Fruit fly (Drosophila melanogaster) whole organism, embryonic: ENCODE results near the gene Pex5.

ENCODE experiments used
- ATbp ChIP-seq: fragments of 200-800 bp; sonication (Bioruptor generic); optimal IDR thresholded peaks from 2 replicates; lab custom pipeline; 2017; ENCODE audit warnings: missing biosample characterization, mild to moderate bottlenecking, missing genetic modification characterization, missing genetic modification reagents
- Adf1 ChIP-seq: fragments of 200-800 bp; sonication (Bioruptor generic); IDR thresholded peaks from 2 replicates; pipeline ENCODE4 v1.3.6; 2022; ENCODE audit warnings: missing biosample characterization, missing genetic modification characterization
- Aef1 ChIP-seq: fragments of 200-800 bp; sonication (Bioruptor generic); IDR thresholded peaks from 3 replicates; pipeline ENCODE4 v1.3.6; 2022; ENCODE audit warnings: missing biosample characterization, missing genetic modification characterization
- Awh ChIP-seq: fragments of 200-800 bp; sonication (Bioruptor generic); IDR thresholded peaks from 2 replicates; pipeline ENCODE4, ENCODE4 v1.3.6; 2022; ENCODE audit warnings: missing biosample characterization, missing genetic modification characterization
- CG11456 ChIP-seq: fragments of 200-800 bp; sonication (Bioruptor generic); IDR thresholded peaks from 3 replicates; pipeline ENCODE4 v1.3.6; 2022; ENCODE audit warnings: missing biosample characterization, missing genetic modification characterization
- CG12104 ChIP-seq: fragments of 200-800 bp; sonication (Bioruptor generic); optimal IDR thresholded peaks from 3 replicates; lab custom pipeline; 2016; ENCODE audit warnings: missing biosample characterization, missing genetic modification characterization
- CG12942 ChIP-seq: fragments of 200-800 bp; sonication (Bioruptor generic); optimal IDR thresholded peaks from 3 replicates; lab custom pipeline; 2016; ENCODE audit warnings: missing biosample characterization, missing genetic modification characterization
- CG14667 ChIP-seq: fragments of 200-800 bp; sonication (Bioruptor generic); IDR thresholded peaks from 2 replicates; pipeline ENCODE4 v1.3.6; 2022; ENCODE audit warnings: missing biosample characterization, missing genetic modification characterization
- CG15011 ChIP-seq: fragments of 200-800 bp; sonication (Bioruptor generic); optimal IDR thresholded peaks from 3 replicates; lab custom pipeline; 2018; ENCODE audit warnings: missing biosample characterization, mild to moderate bottlenecking, missing genetic modification characterization
- CG1529 ChIP-seq: fragments of 200-800 bp; sonication (Bioruptor generic); optimal IDR thresholded peaks from 3 replicates; lab custom pipeline; 2018; ENCODE audit warnings: missing biosample characterization, missing genetic modification characterization
- CG17186 ChIP-seq: fragments of 200-800 bp; sonication (Bioruptor generic); optimal IDR thresholded peaks from 3 replicates; lab custom pipeline; 2017; ENCODE audit warnings: missing biosample characterization, missing genetic modification reagents, missing genetic modification characterization
- CG17829 ChIP-seq: fragments of 200-800 bp; optimal IDR thresholded peaks from 2 replicates; lab custom pipeline; 2019; ENCODE audit warnings: missing biosample characterization, mild to moderate bottlenecking, missing genetic modification characterization, moderate library complexity
- CG2116 ChIP-seq: fragments of 200-800 bp; sonication (Bioruptor generic); optimal IDR thresholded peaks from 3 replicates; lab custom pipeline; 2018; ENCODE audit warnings: missing biosample characterization, mild to moderate bottlenecking, missing genetic modification characterization
- CG34224 ChIP-seq: fragments of 200-800 bp; sonication (Bioruptor generic); IDR thresholded peaks from 3 replicates; pipeline ENCODE4 v1.3.6; 2022; ENCODE audit warnings: missing biosample characterization, missing genetic modification characterization; ENCODE audit not compliant: partially characterized antibody
- CG42726 ChIP-seq: fragments of 200-800 bp; sonication (Bioruptor generic); IDR thresholded peaks from 2 replicates; pipeline ENCODE4 v1.3.6; 2022; ENCODE audit warnings: missing biosample characterization, missing genetic modification characterization; ENCODE audit not compliant: partially characterized antibody
- CG4404 ChIP-seq: fragments of 200-800 bp; sonication (Bioruptor generic); IDR thresholded peaks from 2 replicates; pipeline ENCODE4 v1.3.6; 2022; ENCODE audit warnings: missing biosample characterization, missing genetic modification characterization
- CG4707 ChIP-seq: fragments of 200-800 bp; sonication (Bioruptor generic); optimal IDR thresholded peaks from 2 replicates; lab custom pipeline; 2018; ENCODE audit warnings: missing biosample characterization, mild to moderate bottlenecking, missing genetic modification characterization, moderate library complexity
- CG7745 ChIP-seq: fragments of 200-800 bp; sonication (Bioruptor generic); optimal IDR thresholded peaks from 2 replicates; lab custom pipeline; 2018; ENCODE audit warnings: missing biosample characterization, mild to moderate bottlenecking, missing genetic modification characterization, moderate library complexity
- CG7928 ChIP-seq: fragments of 200-800 bp; sonication (Bioruptor generic); optimal IDR thresholded peaks from 2 replicates; lab custom pipeline; 2017; ENCODE audit warnings: missing biosample characterization, mild to moderate bottlenecking, missing genetic modification characterization
- CG9727 ChIP-seq: fragments of 200-800 bp; sonication (Bioruptor generic); optimal IDR thresholded peaks from 3 replicates; lab custom pipeline; 2017; ENCODE audit warnings: missing biosample characterization, mild to moderate bottlenecking, missing genetic modification characterization
- CG9932 ChIP-seq: fragments of 200-800 bp; sonication (Bioruptor generic); IDR thresholded peaks from 2 replicates; pipeline ENCODE4 v1.3.6; 2022; ENCODE audit warnings: missing biosample characterization, missing genetic modification characterization
- Camta ChIP-seq: fragments of 200-800 bp; sonication (Bioruptor generic); optimal IDR thresholded peaks from 2 replicates; lab custom pipeline; 2016; ENCODE audit warnings: missing biosample characterization, missing genetic modification characterization
- H2.0 ChIP-seq: fragments of 200-800 bp; sonication (Bioruptor generic); IDR thresholded peaks from 2 replicates; pipeline ENCODE4 v1.3.6; 2022; ENCODE audit warnings: missing biosample characterization, missing genetic modification characterization
- HmgZ ChIP-seq: fragments of 200-800 bp; sonication (Bioruptor generic); optimal IDR thresholded peaks from 2 replicates; lab custom pipeline; 2018; ENCODE audit warnings: missing biosample characterization, mild to moderate bottlenecking, missing genetic modification characterization
- Hr3 ChIP-seq: fragments of 200-800 bp; sonication (Bioruptor generic); optimal IDR thresholded peaks from 3 replicates; lab custom pipeline; 2016; ENCODE audit warnings: missing biosample characterization, missing genetic modification characterization
- Med ChIP-seq: fragments of 200-800 bp; sonication (Bioruptor generic); peaks from one replicate; lab custom pipeline; 2016; ENCODE audit warnings: missing biosample characterization, missing genetic modification characterization, mild to moderate bottlenecking, inconsistent platforms, moderate library complexity
- Nf-YB ChIP-seq: fragments of 200-800 bp; sonication (Bioruptor generic); optimal IDR thresholded peaks from 3 replicates; lab custom pipeline; 2019; ENCODE audit warnings: missing biosample characterization, mild to moderate bottlenecking, missing genetic modification characterization, moderate library complexity
- Nf-YC ChIP-seq: fragments of 200-800 bp; optimal IDR thresholded peaks from 3 replicates; lab custom pipeline; 2019; ENCODE audit warnings: missing biosample characterization, mild to moderate bottlenecking, missing genetic modification characterization, moderate library complexity
- PHDP ChIP-seq: fragments of 200-800 bp; sonication (Bioruptor generic); optimal IDR thresholded peaks from 3 replicates; lab custom pipeline; 2018; ENCODE audit warnings: missing biosample characterization, mild to moderate bottlenecking, missing genetic modification characterization, moderate library complexity
- Stat92E ChIP-seq, 3 experiments: fragments of >200 bp in 2 of 3; fragments of 200-800 bp in 1 of 3; sonication (Bioruptor generic) in 1 of 3; optimal IDR thresholded peaks; 2 replicates each; lab custom pipeline; 2017 to 2019; ENCODE audit warnings: missing biosample characterization in 3 of 3, missing genetic modification characterization in 3 of 3, mild to moderate bottlenecking in 1 of 3, moderate library complexity in 1 of 3
- bab2 ChIP-seq: fragments of 200-800 bp; sonication (Bioruptor generic); optimal IDR thresholded peaks from 2 replicates; lab custom pipeline; 2016; ENCODE audit warnings: missing biosample characterization, missing genetic modification characterization
- bcd ChIP-seq: fragments of 200-800 bp; sonication (Bioruptor generic); optimal IDR thresholded peaks from 2 replicates; lab custom pipeline; 2017; ENCODE audit warnings: missing biosample characterization, mild to moderate bottlenecking, missing genetic modification characterization
- chinmo ChIP-seq: fragments of 200-800 bp; sonication (Bioruptor generic); IDR thresholded peaks from 4 replicates; pipeline ENCODE4 v1.3.6; 2022; ENCODE audit warnings: missing biosample characterization, missing genetic modification characterization; ENCODE audit not compliant: partially characterized antibody
- chn ChIP-seq: fragments of 200-800 bp; sonication (Bioruptor generic); optimal IDR thresholded peaks from 2 replicates; lab custom pipeline; 2016; ENCODE audit warnings: missing biosample characterization, missing genetic modification characterization
- crc ChIP-seq: fragments of 200-800 bp; sonication (Bioruptor generic); optimal IDR thresholded peaks from 2 replicates; lab custom pipeline; 2016; ENCODE audit warnings: missing biosample characterization, missing genetic modification characterization
- fd96Cb ChIP-seq: fragments of 200-800 bp; sonication (Bioruptor generic); optimal IDR thresholded peaks from 2 replicates; lab custom pipeline; 2018; ENCODE audit warnings: missing biosample characterization, mild to moderate bottlenecking, missing genetic modification characterization, moderate library complexity
- fru ChIP-seq: fragments of >200 bp; optimal IDR thresholded peaks from 2 replicates; lab custom pipeline; 2017
- gcm2 ChIP-seq: fragments of 200-800 bp; sonication (Bioruptor generic); optimal IDR thresholded peaks from 2 replicates; lab custom pipeline; 2016; ENCODE audit warnings: missing biosample characterization, missing genetic modification characterization
- gem ChIP-seq: fragments of 200-800 bp; sonication (Bioruptor generic); optimal IDR thresholded peaks from 2 replicates; lab custom pipeline; 2019; ENCODE audit warnings: missing biosample characterization, mild to moderate bottlenecking, missing genetic modification characterization, moderate library complexity
- grn ChIP-seq: fragments of 200-800 bp; sonication (Bioruptor generic); optimal IDR thresholded peaks from 3 replicates; lab custom pipeline; 2017; ENCODE audit warnings: missing biosample characterization, missing genetic modification characterization
- her ChIP-seq: fragments of 200-800 bp; sonication (Bioruptor generic); optimal IDR thresholded peaks from 2 replicates; lab custom pipeline; 2016; ENCODE audit warnings: missing biosample characterization, missing genetic modification characterization
- hth ChIP-seq: fragments of >200 bp; optimal IDR thresholded peaks from 2 replicates; lab custom pipeline; 2017; ENCODE audit warnings: inconsistent platforms
- jing ChIP-seq: fragments of 200-800 bp; sonication (Bioruptor generic); optimal IDR thresholded peaks from 2 replicates; lab custom pipeline; 2018; ENCODE audit warnings: missing biosample characterization, mild to moderate bottlenecking, missing genetic modification characterization
- nerfin-2 ChIP-seq: fragments of 200-800 bp; sonication (Bioruptor generic); IDR thresholded peaks from 2 replicates; pipeline ENCODE4 v1.3.6; 2022; ENCODE audit warnings: missing biosample characterization, missing genetic modification characterization; ENCODE audit not compliant: partially characterized antibody
- nmo ChIP-seq: fragments of 200-800 bp; sonication (Bioruptor generic); optimal IDR thresholded peaks from 2 replicates; lab custom pipeline; 2018; ENCODE audit warnings: missing biosample characterization, mild to moderate bottlenecking, missing genetic modification characterization, moderate library complexity
- phol ChIP-seq: fragments of 200-800 bp; sonication (Bioruptor generic); optimal IDR thresholded peaks from 3 replicates; lab custom pipeline; 2018; ENCODE audit warnings: missing biosample characterization, mild to moderate bottlenecking, missing genetic modification characterization, moderate library complexity
- pum ChIP-seq: fragments of 200-800 bp; sonication (Bioruptor generic); optimal IDR thresholded peaks from 2 replicates; lab custom pipeline; 2016; ENCODE audit warnings: missing biosample characterization, missing genetic modification characterization
- ssp ChIP-seq: fragments of 200-800 bp; sonication (Bioruptor generic); IDR thresholded peaks from 2 replicates; pipeline ENCODE4 v1.3.6; 2022; ENCODE audit warnings: missing biosample characterization, missing genetic modification characterization
- stwl ChIP-seq: fragments of 200-800 bp; sonication (Bioruptor generic); optimal IDR thresholded peaks from 3 replicates; lab custom pipeline; 2018; ENCODE audit warnings: missing biosample characterization, mild to moderate bottlenecking, missing genetic modification characterization, moderate library complexity
- unc-4 ChIP-seq: fragments of 200-800 bp; sonication (Bioruptor generic); IDR thresholded peaks from 2 replicates; pipeline ENCODE4 v1.3.6; 2022; ENCODE audit warnings: missing biosample characterization, missing genetic modification characterization; ENCODE audit not compliant: partially characterized antibody

Pex5 gene

DNA sequence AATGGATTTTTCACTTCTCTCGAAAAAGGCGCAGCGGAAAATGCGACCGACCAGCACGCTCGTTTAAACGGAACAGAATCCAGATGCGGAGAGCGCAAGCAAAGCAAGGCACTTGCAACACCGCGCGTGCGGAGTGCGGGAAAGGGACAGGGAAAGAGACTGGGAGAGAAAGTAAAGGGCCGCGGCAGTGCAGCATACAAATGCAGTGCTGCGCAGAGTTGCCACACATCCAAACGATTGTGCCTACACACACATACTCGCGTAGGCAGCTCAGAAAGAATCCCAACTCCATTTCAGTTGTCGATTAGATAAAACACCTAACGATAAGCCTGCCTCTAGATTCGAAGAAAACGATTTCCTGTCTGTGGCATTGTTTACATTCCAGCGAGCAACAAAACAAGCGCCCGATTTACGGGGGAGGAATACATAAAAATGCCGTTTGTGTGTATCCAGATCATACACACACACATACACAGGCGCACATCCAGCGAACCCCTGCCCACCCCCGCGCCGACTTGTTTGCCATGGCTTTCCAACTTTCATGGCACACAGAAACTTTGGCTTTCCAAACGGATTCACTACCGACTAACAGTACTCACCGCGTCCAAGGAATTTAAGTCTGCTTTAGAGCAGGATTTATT, 30.7 kb upstream of the Pex5 start (continued):
- TF ChIP-seq CG7745 (tag; lab: Kevin White, UChicago) (no peak), phol (no peak), ssp (GFP tag; lab: Robert Waterston, UW) (no peak), CG12104 (GFP tag; lab: Kevin White, UChicago) (no peak), CG11456 (GFP tag; lab: Robert Waterston, UW) (no peak), Nf-YB (GFP tag; lab: Kevin White, UChicago) (no peak), CG2116 (GFP tag; lab: Kevin White, UChicago) (peak; percentile 9), CG9932 (no peak), jing (GFP tag; lab: Kevin White, UChicago) (no peak), bcd (GFP tag; lab: Kevin White, UChicago) (no peak), CG4707 (no peak), stwl (tag; lab: Kevin White, UChicago) (peak; percentile 10), CG17829 (peak; percentile 37), grn (GFP tag; lab: Kevin White, UChicago) (peak; percentile 86), fd96Cb (tag; lab: Kevin White, UChicago) (no peak), Adf1 (GFP tag; lab: Robert Waterston, UW) (0 out of 2 replicates have a peak, but pooled peaks have one; percentile 12), CG9727 (GFP tag; lab: Kevin White, UChicago) (no peak), CG15011 (GFP tag; lab: Kevin White, UChicago) (no peak), CG17186 (no peak), Camta (no peak), Med (GFP tag; lab: Kevin White, UChicago) (peak; percentile 74), gcm2 (GFP tag; lab: Kevin White, UChicago) (no peak), gem (tag; lab: Kevin White, UChicago) (no peak), pum (no peak), Hr3 (GFP tag; lab: Kevin White, UChicago) (no peak), chn (no peak), CG34224 (GFP tag; lab: Robert Waterston, UW) (no peak), nerfin-2 (GFP tag; lab: Robert Waterston, UW) (no peak), ATbp (GFP tag; lab: Kevin White, UChicago) (no peak), CG12942 (no peak), Stat92E (GFP tag; optimal IDR thresholded peaks at IDR 0.05; lab: Kevin White, UChicago) (peak in 1 of 3 experiments; percentile 61), HmgZ (peak; percentile 19), CG7928 (no peak), CG4404 (GFP tag; lab: Robert Waterston, UW) (no peak), CG42726 (GFP tag; lab: Robert Waterston, UW) (no peak), fru (lab: Kevin White, UChicago) (no peak), crc (GFP tag; lab: Kevin White, UChicago) (no peak), CG14667 (GFP tag; lab: Robert Waterston, UW) (no peak), Aef1 (GFP tag; lab: Robert Waterston, UW) (no peak), PHDP (tag; lab: Kevin White, UChicago) (no peak), Awh (no peak), bab2 (GFP tag; lab: Kevin White, UChicago) (no peak), chinmo (GFP tag; lab: Robert Waterston, UW) (0 out of 4 replicates have a peak, but pooled peaks have one; percentile 60), her (GFP tag; lab: Kevin White, UChicago) (no peak), H2.0 (GFP tag; lab: Robert Waterston, UW) (no peak), hth (lab: Kevin White, UChicago) (no peak), nmo (GFP tag; lab: Kevin White, UChicago) (no peak), Nf-YC (tag; lab: Kevin White, UChicago) (no peak), unc-4 (peak; percentile 40; the same call in 1 of the 2 replicates), CG1529 (GFP tag; lab: Kevin White, UChicago) (no peak)
